Fruit fly (Drosophila melanogaster) Kc167 (cell line): ENCODE data around the gene CG7903.

Experiments
- Myc ChIP-seq: fragments of >200 bp; optimal IDR thresholded peaks from 2 replicates; lab custom pipeline; 2017; ENCODE audit warnings: missing external identifiers
- Sin3A ChIP-seq: fragments of >200 bp; optimal IDR thresholded peaks from 2 replicates; lab custom pipeline; 2018; ENCODE audit warnings: missing external identifiers
- h ChIP-seq: fragments of >200 bp; optimal IDR thresholded peaks from 3 replicates; lab custom pipeline; 2018; ENCODE audit warnings: missing external identifiers
- insv ChIP-seq: fragments of >200 bp; optimal IDR thresholded peaks from 3 replicates; lab custom pipeline; 2018; ENCODE audit warnings: missing external identifiers
- psq ChIP-seq: fragments of >200 bp; optimal IDR thresholded peaks from 2 replicates; lab custom pipeline; 2017; ENCODE audit warnings: missing external identifiers
- ttk ChIP-seq: sonication (Bioruptor generic); optimal IDR thresholded peaks from 2 replicates; lab custom pipeline; 2017; ENCODE audit warnings: missing external identifiers

Gene CG7903

DNA sequence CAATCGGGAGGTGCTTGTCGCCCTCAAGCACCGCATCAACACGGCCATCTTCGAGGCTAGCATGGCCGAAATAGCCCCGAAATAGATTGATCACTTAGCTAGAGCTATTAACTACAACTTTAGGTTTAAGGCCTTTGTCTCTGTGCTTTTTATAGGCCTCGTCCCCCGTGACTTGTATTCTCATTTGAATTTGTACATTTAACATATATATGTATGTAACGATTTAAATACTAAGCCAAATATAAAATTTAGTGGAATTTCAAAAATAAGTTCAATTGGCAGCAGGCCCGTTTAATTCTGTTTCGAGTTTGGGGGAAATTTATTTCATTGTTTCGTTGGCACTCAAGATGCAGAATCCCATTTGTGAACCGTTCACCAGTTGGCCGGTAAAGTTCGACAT, 4.5 kb upstream of the CG7903 start, which contains the start of gene CG34298:
TSS of gene CG34298 (plus strand) at position 301 of the 400 bp plus-strand sequence.
- TF ChIP-seq psq (lab: Kevin White, UChicago) = no peak
- TF ChIP-seq ttk (lab: Kevin White, UChicago) = no peak

DNA sequence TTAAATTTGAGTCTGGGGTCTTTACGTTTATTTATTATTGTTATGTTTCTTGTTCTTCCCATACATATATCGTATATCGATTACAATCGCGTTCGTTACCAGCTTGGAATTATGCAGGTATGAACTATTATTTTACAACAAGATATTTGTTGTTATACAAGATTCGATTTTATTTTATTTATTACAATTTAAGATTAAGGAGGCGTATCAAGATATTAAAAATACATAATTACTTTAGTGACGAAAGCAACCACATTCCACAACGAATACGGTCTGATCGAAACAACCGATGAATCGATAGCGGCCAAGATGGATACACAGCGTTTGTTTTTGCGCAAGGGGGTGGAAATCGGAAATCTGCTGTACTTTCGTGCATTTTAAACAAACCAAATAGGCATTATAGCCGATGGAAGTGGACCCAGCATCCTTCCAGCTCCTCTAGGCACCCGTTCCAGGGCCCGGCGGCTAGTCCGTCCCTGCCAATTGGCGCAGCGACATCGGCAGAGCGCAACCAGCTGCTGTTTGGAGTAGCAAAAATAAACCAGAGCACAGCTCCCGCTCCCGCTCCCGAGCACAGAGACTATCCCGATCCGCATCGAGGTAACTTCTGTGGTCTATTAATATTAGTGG, 2.7 kb upstream of the CG7903 start, which contains the start of the genes CG15525 and CG11504:
TSS of gene CG15525 (minus strand) at position 70 of the 630 bp plus-strand sequence.
TSS of gene CG11504 (plus strand) at position 294 of the 630 bp plus-strand sequence.
- TF ChIP-seq Myc = no peak
- TF ChIP-seq Sin3A (lab: Kevin White, UChicago) = no peak
- no peak for TF ChIP-seq ttk (lab: Kevin White, UChicago)
- no peak for TF ChIP-seq insv (lab: Kevin White, UChicago)
- no peak for TF ChIP-seq h
- TF ChIP-seq psq (lab: Kevin White, UChicago) = no peak

DNA sequence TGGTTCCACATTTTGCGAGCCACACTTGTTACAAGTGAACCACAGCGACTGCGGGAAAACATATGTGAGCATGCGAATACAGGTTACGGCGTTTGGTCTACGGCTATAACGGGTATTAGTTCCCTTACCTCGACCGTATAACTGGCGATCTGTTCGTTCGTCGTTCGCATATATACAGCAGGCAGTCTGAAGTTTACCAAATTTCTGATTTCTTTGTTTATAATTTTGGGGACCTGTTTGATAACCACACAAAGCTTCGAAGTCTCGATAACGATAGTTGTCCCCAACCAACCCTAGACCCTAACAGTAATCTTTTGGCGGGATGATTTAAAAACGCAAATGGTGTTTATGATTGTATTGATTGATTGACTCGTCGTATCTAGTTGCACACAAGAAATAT, 1.9 kb downstream of the CG7903 start, which contains the start of gene Acph-1:
TSS of gene Acph-1 (minus strand) at position 278 of the 400 bp plus-strand sequence.
- TF ChIP-seq ttk (lab: Kevin White, UChicago) (no peak), Myc (no peak), insv (lab: Kevin White, UChicago) (no peak), psq (lab: Kevin White, UChicago) (no peak), h (no peak), Sin3A (lab: Kevin White, UChicago) (no peak)

DNA sequence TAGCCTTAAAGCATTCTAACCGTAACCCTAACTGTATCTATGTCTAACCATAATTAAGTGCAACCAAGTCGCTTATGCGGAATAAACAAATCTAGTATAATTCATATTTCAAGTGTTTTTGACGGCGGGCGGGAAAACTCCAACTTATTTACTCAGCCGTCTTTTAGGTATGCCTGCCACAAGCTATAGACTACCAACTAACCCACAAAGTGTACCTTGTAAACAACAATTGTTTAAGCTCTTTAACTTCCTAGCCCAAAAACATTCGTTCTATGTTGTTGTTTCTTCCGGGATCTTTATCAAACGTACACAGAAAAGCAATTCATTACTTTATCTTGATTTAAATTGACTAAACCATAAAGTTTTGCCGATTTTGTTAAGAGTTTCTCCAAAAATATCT, 4.3 kb downstream of the CG7903 start:
- TF ChIP-seq h (no peak), Sin3A (lab: Kevin White, UChicago) (no peak), Myc (no peak), insv (lab: Kevin White, UChicago) (no peak), ttk (lab: Kevin White, UChicago) (no peak), psq (lab: Kevin White, UChicago) (no peak)

DNA sequence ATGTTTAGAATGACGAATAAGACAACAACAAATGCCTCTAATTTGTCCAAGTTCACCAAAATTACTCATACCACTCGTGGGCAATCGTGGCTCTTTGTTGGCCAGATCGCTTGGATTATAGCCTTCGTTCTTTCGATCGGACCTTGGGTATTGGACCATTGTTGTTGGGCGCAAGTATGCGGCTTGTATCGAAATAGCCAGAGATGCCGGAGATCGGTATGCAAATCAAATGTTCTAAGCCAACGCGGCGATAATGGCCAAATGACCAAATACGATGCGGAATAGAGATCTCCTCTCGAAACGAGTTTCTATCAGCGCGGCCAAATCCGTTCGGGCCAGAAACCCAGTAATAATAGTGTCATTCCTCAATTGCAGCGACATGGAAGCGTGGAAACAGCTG, 9.8 kb downstream of the CG7903 start:
- TF ChIP-seq Myc (no peak), ttk (lab: Kevin White, UChicago) (no peak), psq (lab: Kevin White, UChicago) (no peak), Sin3A (lab: Kevin White, UChicago) (no peak), insv (lab: Kevin White, UChicago) (no peak), h (no peak)

DNA sequence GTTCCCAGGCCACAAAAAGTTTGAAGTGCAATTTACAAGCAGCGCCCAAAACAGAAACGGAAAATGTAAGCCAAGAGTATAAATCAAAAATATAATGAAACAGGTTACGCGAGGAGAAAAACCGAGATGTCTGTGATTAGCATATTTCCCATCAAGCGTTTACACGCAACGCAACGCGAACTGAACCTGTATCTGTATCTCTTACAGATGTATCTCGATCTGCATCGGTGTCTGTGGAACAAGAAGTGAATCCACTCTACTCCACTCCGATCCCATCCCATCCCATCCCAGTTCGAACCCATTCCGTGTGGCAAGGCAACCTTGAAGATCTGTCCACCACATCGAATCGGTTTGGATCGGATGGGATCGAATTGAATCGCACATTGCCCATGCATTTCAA, 11.1 kb downstream of the CG7903 start:
- no peak for TF ChIP-seq psq (lab: Kevin White, UChicago)
- TF ChIP-seq Sin3A (lab: Kevin White, UChicago) = no peak
- no peak for TF ChIP-seq Myc
- TF ChIP-seq ttk (lab: Kevin White, UChicago) = no peak
- TF ChIP-seq insv (lab: Kevin White, UChicago) = no peak
- TF ChIP-seq h = no peak

DNA sequence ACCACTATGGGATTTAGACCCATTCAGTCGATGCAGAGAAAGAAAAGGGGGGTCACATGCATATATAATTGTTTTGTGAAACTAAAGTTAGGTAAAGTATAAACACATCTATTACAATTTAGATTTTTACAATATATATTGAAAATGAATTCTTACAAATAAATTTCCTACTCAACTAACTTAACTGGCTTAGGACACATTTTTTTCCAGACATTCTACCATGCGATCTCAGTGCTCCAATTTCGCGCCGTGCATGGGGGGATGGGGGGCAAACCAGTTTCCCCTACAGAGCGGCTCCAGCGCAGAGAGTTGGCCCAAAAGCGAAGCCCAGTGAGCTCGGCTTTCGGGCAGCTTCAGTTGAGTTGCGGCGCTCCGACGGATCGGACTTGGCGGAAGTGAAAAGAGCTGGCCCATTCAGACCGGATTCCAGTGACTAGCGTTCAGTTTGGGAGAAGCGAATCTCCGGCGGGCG, 11.9 kb downstream of the CG7903 start, which contains the start of gene CG7896:
TSS of gene CG7896 (plus strand) at position 354 of the 472 bp plus-strand sequence.
- TF ChIP-seq h (no peak), Myc (no peak), Sin3A (lab: Kevin White, UChicago) (no peak), insv (lab: Kevin White, UChicago) (no peak), ttk (lab: Kevin White, UChicago) (no peak)

DNA sequence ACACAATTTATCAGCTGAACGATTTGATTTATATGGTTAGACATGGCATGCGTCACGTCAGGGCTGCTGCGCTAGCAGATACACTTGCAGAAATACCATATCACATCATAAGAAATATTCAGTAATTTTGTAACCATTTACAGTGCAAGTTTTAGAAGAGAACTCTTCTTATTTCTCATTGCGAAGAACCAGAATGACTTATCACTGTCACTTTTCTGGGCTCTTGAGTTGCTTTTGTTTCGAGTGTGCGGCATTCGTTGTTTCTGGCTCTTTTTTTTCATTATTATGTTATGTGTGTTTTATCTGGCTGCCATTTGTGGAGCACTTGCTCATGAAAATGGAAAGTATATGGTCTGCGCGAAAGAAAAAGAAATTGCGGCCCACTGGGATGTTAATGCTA, 13.0 kb downstream of the CG7903 start:
- TF ChIP-seq h = no peak
- no peak for TF ChIP-seq psq (lab: Kevin White, UChicago)
- no peak for TF ChIP-seq Sin3A (lab: Kevin White, UChicago)
- TF ChIP-seq insv (lab: Kevin White, UChicago) = no peak
- TF ChIP-seq Myc = no peak
- TF ChIP-seq ttk (lab: Kevin White, UChicago) = no peak

DNA sequence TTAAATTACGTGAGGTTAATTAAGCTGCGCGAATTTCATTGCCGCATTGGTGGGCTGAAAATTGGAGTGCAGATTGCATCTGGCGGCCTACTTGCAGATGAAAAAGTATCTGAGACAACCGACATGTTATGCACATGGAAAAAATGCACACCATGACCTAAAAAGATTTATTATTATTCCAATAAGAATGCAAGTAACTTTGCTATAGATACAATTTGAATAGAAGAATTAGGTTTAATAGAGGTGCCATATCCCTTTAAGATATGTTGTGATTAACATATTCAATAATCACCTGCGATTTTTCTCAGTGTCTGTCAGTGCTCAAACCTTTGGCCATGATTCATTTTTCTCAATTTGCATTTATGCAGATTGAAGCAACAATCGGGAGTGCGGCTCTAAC, 13.6 kb downstream of the CG7903 start:
- TF ChIP-seq ttk (lab: Kevin White, UChicago) (no peak), psq (lab: Kevin White, UChicago) (no peak), h (no peak), Sin3A (lab: Kevin White, UChicago) (no peak), insv (lab: Kevin White, UChicago) (no peak), Myc (no peak)

DNA sequence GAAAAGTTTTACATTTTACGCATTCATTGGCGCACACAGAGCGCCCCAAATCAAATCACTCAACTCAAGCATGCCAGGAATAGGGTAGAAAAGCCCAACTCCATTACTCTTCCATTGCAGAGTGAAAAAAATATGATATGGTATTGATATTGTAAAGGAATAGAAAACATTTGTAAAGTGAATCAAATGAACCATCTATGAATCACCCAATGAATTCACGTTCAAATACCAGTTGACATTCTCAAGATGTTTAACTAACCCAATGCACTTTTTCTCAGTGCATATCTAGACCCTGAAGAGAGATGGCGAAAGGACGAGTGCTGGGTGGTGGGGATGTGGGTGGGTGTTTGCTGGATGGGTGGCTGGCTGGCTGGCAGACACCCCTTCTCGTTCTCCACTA, 16.4 kb downstream of the CG7903 start:
- TF ChIP-seq Myc (no peak), ttk (lab: Kevin White, UChicago) (no peak), Sin3A (lab: Kevin White, UChicago) (no peak), insv (lab: Kevin White, UChicago) (no peak), h (no peak), psq (lab: Kevin White, UChicago) (no peak)

DNA sequence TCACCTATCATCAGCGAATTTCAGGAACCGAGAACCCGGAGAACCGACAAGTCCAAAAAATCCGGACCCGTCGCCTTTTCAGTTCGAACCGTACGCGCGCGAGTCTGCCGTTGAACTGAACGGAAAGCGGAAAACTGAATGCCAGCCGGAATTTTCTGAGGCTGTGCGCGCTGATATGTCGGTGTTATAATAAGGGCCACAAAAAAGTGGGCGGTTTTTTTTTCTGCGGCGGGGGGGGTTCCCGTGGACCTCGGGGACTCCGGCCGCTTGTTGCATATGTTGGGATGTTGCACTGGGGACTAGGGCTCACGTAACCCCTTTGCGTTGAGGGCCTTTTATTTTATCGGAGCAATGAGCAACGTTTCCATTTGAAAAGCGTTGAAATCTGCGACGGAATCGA, 25.7 kb downstream of the CG7903 start, which contains the start of gene TkR99D:
TSS of gene TkR99D (minus strand) at position 101 of the 400 bp plus-strand sequence.
- TF ChIP-seq Myc = no peak
- no peak for TF ChIP-seq psq (lab: Kevin White, UChicago)
- TF ChIP-seq ttk (lab: Kevin White, UChicago) = no peak
- TF ChIP-seq h = no peak
- TF ChIP-seq Sin3A (lab: Kevin White, UChicago) = no peak
- TF ChIP-seq insv (lab: Kevin White, UChicago) = no peak

DNA sequence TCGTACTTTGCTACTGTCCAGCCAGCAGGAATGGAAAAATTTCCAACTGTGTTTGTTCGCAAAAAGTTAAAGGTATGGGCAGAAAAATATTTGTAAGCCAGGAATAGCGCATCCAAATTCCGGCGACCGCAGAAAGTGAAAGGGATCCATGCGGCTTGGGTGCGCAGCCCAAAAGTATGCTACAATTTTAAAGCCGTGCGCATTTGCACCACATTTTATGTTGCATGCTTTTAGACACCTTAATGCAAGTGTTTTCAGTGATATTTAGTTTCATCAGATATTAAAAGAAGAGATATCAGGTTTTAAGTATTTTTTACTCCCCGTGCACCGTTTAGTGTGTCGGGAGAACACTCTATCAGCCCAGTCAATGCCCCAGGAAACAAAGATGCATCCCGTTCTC, 31.9 kb downstream of the CG7903 start:
- TF ChIP-seq Sin3A (lab: Kevin White, UChicago) = no peak
- no peak for TF ChIP-seq psq (lab: Kevin White, UChicago)
- no peak for TF ChIP-seq h
- TF ChIP-seq insv (lab: Kevin White, UChicago) = no peak
- TF ChIP-seq ttk (lab: Kevin White, UChicago) = no peak
- TF ChIP-seq Myc = no peak
